Fruit fly (Drosophila melanogaster): ENCODE data around the gene RpL23A.
A peak's percentile ranks its signal among the peaks of the same experiment; 100 is the strongest.

RpL23A gene

DNA sequence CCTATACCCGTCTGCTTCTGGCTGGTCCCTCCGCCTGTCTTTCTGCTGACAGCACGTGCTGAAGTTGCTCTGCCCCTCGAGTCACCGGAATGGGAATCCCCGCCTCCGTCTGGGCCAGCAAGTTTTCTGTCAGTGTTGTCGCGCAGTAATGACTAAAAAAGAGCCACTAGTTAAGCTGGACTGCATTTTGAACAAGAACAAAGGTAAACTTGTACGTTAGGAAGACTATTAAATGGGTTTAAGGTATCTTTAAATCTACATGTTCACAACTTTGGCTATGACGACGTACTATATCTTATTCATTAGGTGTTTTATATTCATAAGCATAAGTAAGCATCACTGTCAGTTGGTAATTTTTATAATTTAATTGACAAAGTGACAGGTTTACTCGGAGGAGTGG, 10.9 kb upstream of the RpL23A start (continued):
- TF ChIP-seq CG6163 (GFP tag; IDR thresholded peaks at IDR 0.05) (0 out of 3 replicates have a peak, but pooled peaks have one; percentile 43), OdsH (GFP tag; optimal IDR thresholded peaks at IDR 0.05) (no peak), lz (GFP tag; optimal IDR thresholded peaks at IDR 0.05) (no peak), CG1621 (tag; optimal IDR thresholded peaks at IDR 0.05) (peak; percentile 12), acj6 (GFP tag; optimal IDR thresholded peaks at IDR 0.05) (peak; percentile 3), CG32006 (GFP tag; optimal IDR thresholded peaks at IDR 0.05) (no peak), Hr38 (GFP tag; optimal IDR thresholded peaks at IDR 0.05) (no peak), Sox102F (GFP tag; optimal IDR thresholded peaks at IDR 0.05) (no peak), CG3919 (GFP tag; optimal IDR thresholded peaks at IDR 0.05) (peak; percentile 26), eg (GFP tag; IDR thresholded peaks at IDR 0.05) (no peak)

DNA sequence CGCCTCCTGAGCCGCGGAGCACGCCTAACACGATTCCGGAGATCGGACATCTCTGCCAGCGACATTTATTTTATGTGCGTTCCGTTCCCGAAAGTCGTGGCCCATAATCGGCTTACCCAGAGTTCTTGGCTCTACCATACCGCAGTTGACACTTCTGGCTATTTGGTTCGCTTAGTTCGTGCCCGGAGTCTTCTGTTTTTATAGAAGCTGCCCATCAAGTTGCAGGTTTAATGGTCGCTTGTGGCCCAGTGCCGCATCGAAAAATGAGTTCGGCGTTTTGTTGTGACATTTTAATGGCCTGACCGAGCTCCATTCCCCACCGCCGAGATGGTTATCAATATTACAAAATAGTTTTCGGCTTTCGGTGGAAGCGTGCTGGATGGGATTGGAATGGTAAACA, 7.8 kb upstream of the RpL23A start:
- TF ChIP-seq Sox15 (GFP tag; optimal IDR thresholded peaks at IDR 0.05): no peak
- no peak for TF ChIP-seq fd59A (GFP tag; optimal IDR thresholded peaks at IDR 0.05)

DNA sequence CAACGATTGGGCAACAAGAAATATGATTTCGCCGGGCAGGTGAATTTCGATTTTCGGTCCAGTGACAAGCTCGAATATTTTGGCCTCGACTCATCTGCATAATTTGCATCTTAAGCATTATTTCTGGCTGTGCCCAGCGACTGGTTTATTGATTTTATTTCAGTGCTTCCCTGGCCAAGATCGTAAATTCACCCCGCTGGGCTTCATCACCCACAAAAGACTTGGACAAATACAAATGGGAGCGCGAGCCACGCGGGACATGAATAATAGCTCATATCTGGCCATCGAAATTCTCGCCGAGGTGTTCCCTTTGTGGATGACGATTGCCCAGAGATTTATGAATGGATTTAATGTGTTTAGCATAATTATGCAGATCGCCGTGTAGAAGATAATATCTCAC, 6.8 kb upstream of the RpL23A start:
- TF ChIP-seq ss (GFP tag; optimal IDR thresholded peaks at IDR 0.05): no peak
- TF ChIP-seq Sox102F (GFP tag; optimal IDR thresholded peaks at IDR 0.05): no peak
- no peak for TF ChIP-seq Sox14 (GFP tag; optimal IDR thresholded peaks at IDR 0.05)
- no peak for TF ChIP-seq Eip78C (GFP tag)
- no peak for TF ChIP-seq CG15336 (GFP tag; IDR thresholded peaks at IDR 0.05)
- no peak for TF ChIP-seq fd85E (GFP tag; optimal IDR thresholded peaks at IDR 0.05)
- no peak for TF ChIP-seq CG31627 (GFP tag; optimal IDR thresholded peaks at IDR 0.05)
- TF ChIP-seq cyc (GFP tag; optimal IDR thresholded peaks at IDR 0.05): no peak
- no peak for TF ChIP-seq CG9139 (GFP tag; optimal IDR thresholded peaks at IDR 0.05)
- no peak for TF ChIP-seq Met (GFP tag; optimal IDR thresholded peaks at IDR 0.05)
- TF ChIP-seq CG1621 (tag; optimal IDR thresholded peaks at IDR 0.05): no peak
- no peak for TF ChIP-seq Smox (GFP tag; optimal IDR thresholded peaks at IDR 0.05)
- no peak for TF ChIP-seq Ets21C (GFP tag; optimal IDR thresholded peaks at IDR 0.05)
- no peak for TF ChIP-seq CG10669 (GFP tag; optimal IDR thresholded peaks at IDR 0.05)
- no peak for TF ChIP-seq CG34406 (GFP tag; optimal IDR thresholded peaks at IDR 0.05)
- no peak for TF ChIP-seq CG6276 (GFP tag; optimal IDR thresholded peaks at IDR 0.05)
- no peak for TF ChIP-seq CG6163 (GFP tag; IDR thresholded peaks at IDR 0.05)
- no peak for TF ChIP-seq Hr4 (GFP tag; optimal IDR thresholded peaks at IDR 0.05)
- TF ChIP-seq pdm3 (GFP tag; optimal IDR thresholded peaks at IDR 0.05): no peak

DNA sequence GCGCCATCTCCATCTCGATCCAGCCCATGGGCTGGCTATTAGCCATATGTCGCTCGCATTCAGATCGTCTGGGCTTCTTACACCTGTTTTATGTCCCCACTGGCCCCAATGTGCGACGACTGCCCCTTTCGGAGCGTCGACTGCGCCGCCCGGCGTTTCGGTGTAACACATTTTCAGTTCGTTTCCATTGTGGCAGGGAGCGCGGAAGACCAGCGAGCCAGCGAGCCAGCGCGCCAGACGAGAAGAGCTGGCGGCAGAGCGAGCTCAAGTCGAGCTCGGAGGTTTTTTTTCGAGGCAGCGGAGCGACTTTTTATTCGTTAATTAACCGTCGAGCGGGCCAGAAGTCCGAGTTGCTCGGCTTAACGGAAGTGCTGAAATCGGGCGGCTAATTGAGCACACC, 5.9 kb upstream of the RpL23A start, which contains the start of gene CG7991:
Gene CG7991, plus strand, starts transcription at position 329 of the 400 bp plus-strand sequence.
- TF ChIP-seq Smox (GFP tag; optimal IDR thresholded peaks at IDR 0.05): no peak
- no peak for TF ChIP-seq CG8119 (GFP tag; IDR thresholded peaks at IDR 0.05)
- no peak for TF ChIP-seq CG32006 (GFP tag; optimal IDR thresholded peaks at IDR 0.05)
- peak; percentile 14 for TF ChIP-seq Eip78C (GFP tag)
- TF ChIP-seq salr (GFP tag; optimal IDR thresholded peaks at IDR 0.05): no peak
- no peak for TF ChIP-seq CG6276 (GFP tag; optimal IDR thresholded peaks at IDR 0.05)
- peak; percentile 38; the same call in 1 of the 3 replicates for TF ChIP-seq CG6163 (GFP tag; IDR thresholded peaks at IDR 0.05)
- TF ChIP-seq CG8319 (GFP tag; optimal IDR thresholded peaks at IDR 0.05): no peak

DNA sequence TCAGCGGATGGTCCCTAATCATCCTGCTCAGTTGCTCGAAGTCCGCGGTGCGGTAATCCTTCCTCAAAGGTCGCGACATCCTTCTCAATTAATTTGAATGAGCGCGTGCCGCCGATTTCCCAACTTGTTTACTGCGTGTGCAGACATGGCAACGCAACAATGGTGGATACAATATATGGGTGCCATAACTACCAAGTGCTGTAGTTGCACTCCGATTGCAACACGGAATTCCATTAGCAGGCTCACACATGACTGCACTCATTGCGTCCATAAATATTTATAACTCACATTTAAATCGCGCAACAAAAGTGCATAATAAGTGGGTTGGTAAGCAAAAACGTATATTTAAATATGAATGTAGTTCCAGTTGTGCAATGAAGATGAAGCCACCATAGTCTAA, 4.2 kb upstream of the RpL23A start, which contains the start of gene CG13930:
Gene CG13930, minus strand, starts transcription at position 101 of the 400 bp plus-strand sequence.
- no peak for TF ChIP-seq CG16779 (tag; optimal IDR thresholded peaks at IDR 0.05)
- no peak for TF ChIP-seq CG9139 (GFP tag; optimal IDR thresholded peaks at IDR 0.05)
- TF ChIP-seq achi (GFP tag; optimal IDR thresholded peaks at IDR 0.05): no peak
- no peak for TF ChIP-seq salr (GFP tag; optimal IDR thresholded peaks at IDR 0.05)
- TF ChIP-seq CG8319 (GFP tag; optimal IDR thresholded peaks at IDR 0.05): no peak
- no peak for TF ChIP-seq CG6276 (GFP tag; optimal IDR thresholded peaks at IDR 0.05)
- no peak for TF ChIP-seq Sox102F (GFP tag; optimal IDR thresholded peaks at IDR 0.05)
- TF ChIP-seq Blimp-1 (GFP tag; optimal IDR thresholded peaks at IDR 0.05): no peak
- TF ChIP-seq Hr4 (GFP tag; optimal IDR thresholded peaks at IDR 0.05): no peak
- TF ChIP-seq net (GFP tag; optimal IDR thresholded peaks at IDR 0.05): no peak
- no peak for TF ChIP-seq Hr39 (GFP tag; optimal IDR thresholded peaks at IDR 0.05)
- TF ChIP-seq fkh (GFP tag; optimal IDR thresholded peaks at IDR 0.05): no peak
- TF ChIP-seq lz (GFP tag; optimal IDR thresholded peaks at IDR 0.05): no peak
- no peak for TF ChIP-seq CG11294 (GFP tag; IDR thresholded peaks at IDR 0.05)
- no peak for TF ChIP-seq CG3032 (tag; optimal IDR thresholded peaks at IDR 0.05)
- no peak for TF ChIP-seq OdsH (GFP tag; optimal IDR thresholded peaks at IDR 0.05)

All from whole organism, prepupa.